Worm (Caenorhabditis elegans) whole organism, L2 larva: Measurements from ENCODE around the gene prp-40.

Source experiments
- C34F6.9 ChIP-seq: fragments of 150-350 bp; optimal IDR thresholded peaks from 2 replicates; lab custom pipeline; 2014; ENCODE audit warnings: missing biosample characterization, missing genetic modification characterization
- F13H6.1 ChIP-seq: sonication (generic microtip); optimal IDR thresholded peaks from 2 replicates; lab custom pipeline; 2016; ENCODE audit warnings: missing genetic modification characterization, missing compliant biosample characterization
- Y55F3AM.14 ChIP-seq: fragments of 200-800 bp; sonication (Bioruptor generic); optimal IDR thresholded peaks from 2 replicates; lab custom pipeline; 2018; ENCODE audit warnings: mild to moderate bottlenecking, missing genetic modification characterization, missing compliant biosample characterization
- ZK546.5 ChIP-seq: sonication (generic microtip); optimal IDR thresholded peaks from 2 replicates; lab custom pipeline; 2017; ENCODE audit warnings: missing biosample characterization, missing genetic modification characterization
- alr-1 ChIP-seq: fragments of 150-350 bp; optimal IDR thresholded peaks from 2 replicates; lab custom pipeline; 2014; ENCODE audit warnings: missing biosample characterization, missing genetic modification characterization
- aly-2 ChIP-seq: fragments of 150-350 bp; optimal IDR thresholded peaks from 2 replicates; lab custom pipeline; 2014; ENCODE audit warnings: missing biosample characterization, missing genetic modification characterization
- ama-1 ChIP-seq: fragments of 150-350 bp; optimal IDR thresholded peaks from 2 replicates; lab custom pipeline; 2018; ENCODE audit warnings: inconsistent platforms
- ceh-16 ChIP-seq: fragments of 150-350 bp; optimal IDR thresholded peaks from 2 replicates; lab custom pipeline; 2014; ENCODE audit warnings: missing biosample characterization, missing genetic modification characterization
- ceh-82 ChIP-seq: fragments of 150-350 bp; optimal IDR thresholded peaks from 2 replicates; lab custom pipeline; 2014; ENCODE audit warnings: missing biosample characterization, missing genetic modification characterization
- crh-2 ChIP-seq: sonication (generic microtip); optimal IDR thresholded peaks from 2 replicates; lab custom pipeline; 2017; ENCODE audit warnings: missing biosample characterization, missing genetic modification characterization
- dmd-4 ChIP-seq: sonication (generic microtip); optimal IDR thresholded peaks from 2 replicates; lab custom pipeline; 2017; ENCODE audit warnings: missing biosample characterization, missing genetic modification characterization
- egl-27 ChIP-seq: sonication (generic microtip); optimal IDR thresholded peaks from 3 replicates; lab custom pipeline; 2017; ENCODE audit warnings: missing biosample characterization, missing genetic modification reagents, missing genetic modification characterization
- elt-1 ChIP-seq: fragments of 150-350 bp; optimal IDR thresholded peaks from 2 replicates; lab custom pipeline; 2014; ENCODE audit warnings: missing biosample characterization, missing genetic modification characterization
- elt-3 ChIP-seq: sonication (generic microtip); optimal IDR thresholded peaks from 2 replicates; lab custom pipeline; 2017; ENCODE audit warnings: missing biosample characterization, missing genetic modification characterization
- fos-1 ChIP-seq: fragments of 150-350 bp; optimal IDR thresholded peaks from 2 replicates; lab custom pipeline; 2014; ENCODE audit warnings: missing biosample characterization, missing genetic modification characterization
- gmeb-1 ChIP-seq: fragments of 150-350 bp; optimal IDR thresholded peaks from 2 replicates; lab custom pipeline; 2014; ENCODE audit warnings: missing biosample characterization, missing genetic modification characterization
- lin-11 ChIP-seq: fragments of 150-350 bp; sonication (generic microtip); optimal IDR thresholded peaks from 2 replicates; lab custom pipeline; 2014; ENCODE audit warnings: missing biosample characterization, missing genetic modification characterization, inconsistent platforms, mixed read lengths
- lin-13 ChIP-seq: fragments of 150-350 bp; optimal IDR thresholded peaks from 2 replicates; lab custom pipeline; 2014; ENCODE audit warnings: missing biosample characterization, missing genetic modification reagents, missing genetic modification characterization
- lin-39 ChIP-seq: fragments of 150-350 bp; optimal IDR thresholded peaks from 2 replicates; lab custom pipeline; 2014; ENCODE audit warnings: missing biosample characterization, missing genetic modification reagents, missing genetic modification characterization
- lsy-2 ChIP-seq, 2 experiments: fragments of 150-350 bp in 1 of 2; sonication (generic microtip) in 1 of 2; optimal IDR thresholded peaks; 2 replicates each; lab custom pipeline; 2014 to 2017; ENCODE audit warnings: missing biosample characterization in 2 of 2, missing genetic modification characterization in 2 of 2
- mab-5 ChIP-seq: fragments of 150-350 bp; optimal IDR thresholded peaks from 2 replicates; lab custom pipeline; 2014; ENCODE audit warnings: missing biosample characterization, missing genetic modification characterization
- mbf-1 ChIP-seq: sonication (generic microtip); optimal IDR thresholded peaks from 2 replicates; lab custom pipeline; 2017; ENCODE audit warnings: missing biosample characterization, missing genetic modification characterization
- mdl-1 ChIP-seq, 2 experiments: fragments of 150-350 bp in 1 of 2; sonication (generic microtip) in 1 of 2; optimal IDR thresholded peaks; 2 replicates each; lab custom pipeline; 2017; ENCODE audit warnings: missing biosample characterization in 2 of 2, missing genetic modification characterization in 2 of 2
- nhr-10 ChIP-seq: sonication (generic microtip); optimal IDR thresholded peaks from 2 replicates; lab custom pipeline; 2017; ENCODE audit warnings: missing biosample characterization, missing genetic modification characterization
- nhr-11 ChIP-seq: fragments of 150-350 bp; optimal IDR thresholded peaks from 2 replicates; lab custom pipeline; 2014; ENCODE audit warnings: missing biosample characterization, missing genetic modification characterization
- nhr-12 ChIP-seq: fragments of 150-350 bp; optimal IDR thresholded peaks from 2 replicates; lab custom pipeline; 2014; ENCODE audit warnings: missing biosample characterization, missing genetic modification characterization
- nhr-21 ChIP-seq: fragments of 150-350 bp; optimal IDR thresholded peaks from 2 replicates; lab custom pipeline; 2014; ENCODE audit warnings: missing biosample characterization, missing genetic modification characterization
- nhr-23 ChIP-seq: fragments of 150-350 bp; optimal IDR thresholded peaks from 2 replicates; lab custom pipeline; 2014; ENCODE audit warnings: missing biosample characterization, missing genetic modification reagents, missing genetic modification characterization
- nhr-237 ChIP-seq: fragments of 150-350 bp; optimal IDR thresholded peaks from 2 replicates; lab custom pipeline; 2014; ENCODE audit warnings: missing biosample characterization, missing genetic modification characterization
- nhr-25 ChIP-seq: fragments of 150-350 bp; sonication (generic microtip); optimal IDR thresholded peaks from 3 replicates; lab custom pipeline; 2014; ENCODE audit warnings: missing biosample characterization, missing genetic modification characterization
- nhr-77 ChIP-seq: fragments of 150-350 bp; optimal IDR thresholded peaks from 2 replicates; lab custom pipeline; 2014; ENCODE audit warnings: missing biosample characterization, missing genetic modification characterization
- peb-1 ChIP-seq: fragments of 150-350 bp; optimal IDR thresholded peaks from 2 replicates; lab custom pipeline; 2014; ENCODE audit warnings: missing biosample characterization, missing genetic modification characterization
- sem-4 ChIP-seq: fragments of 150-350 bp; optimal IDR thresholded peaks from 2 replicates; lab custom pipeline; 2014; ENCODE audit warnings: missing biosample characterization, missing genetic modification reagents, missing genetic modification characterization
- skn-1 ChIP-seq: sonication (generic microtip); optimal IDR thresholded peaks from 2 replicates; lab custom pipeline; 2017; ENCODE audit warnings: missing biosample characterization, missing genetic modification characterization
- sma-3 ChIP-seq: sonication (generic microtip); optimal IDR thresholded peaks from 2 replicates; lab custom pipeline; 2016; ENCODE audit warnings: missing genetic modification reagents, missing genetic modification characterization, missing compliant biosample characterization
- sma-9 ChIP-seq, 2 experiments: fragments of 150-350 bp in 1 of 2; sonication (generic microtip) in 1 of 2; optimal IDR thresholded peaks; 2 replicates each; lab custom pipeline; 2014 to 2016; ENCODE audit warnings: missing genetic modification characterization in 2 of 2, mild to moderate bottlenecking in 1 of 2, missing biosample characterization in 1 of 2, missing compliant biosample characterization in 1 of 2, missing genetic modification reagents in 1 of 2, moderate library complexity in 1 of 2
- snpc-4 ChIP-seq: fragments of 150-350 bp; optimal IDR thresholded peaks from 2 replicates; lab custom pipeline; 2014; ENCODE audit warnings: missing biosample characterization, missing genetic modification characterization
- unc-39 ChIP-seq: fragments of 150-350 bp; optimal IDR thresholded peaks from 2 replicates; lab custom pipeline; 2014; ENCODE audit warnings: missing biosample characterization, missing genetic modification characterization
- unc-55 ChIP-seq: fragments of 150-350 bp; sonication (generic microtip); optimal IDR thresholded peaks from 3 replicates; lab custom pipeline; 2014; ENCODE audit warnings: missing biosample characterization, missing genetic modification reagents, missing genetic modification characterization
- zag-1 ChIP-seq: fragments of 150-350 bp; optimal IDR thresholded peaks from 2 replicates; lab custom pipeline; 2014; ENCODE audit warnings: missing biosample characterization, missing genetic modification characterization
- ztf-1 ChIP-seq: fragments of 200-800 bp; sonication (Bioruptor generic); conservative IDR thresholded peaks from 2 replicates; pipeline ENCODE4 v1.3.6; 2022; ENCODE audit warnings: missing genetic modification characterization, missing compliant biosample characterization
- ztf-11 ChIP-seq: sonication (generic microtip); optimal IDR thresholded peaks from 2 replicates; lab custom pipeline; 2017; ENCODE audit warnings: missing biosample characterization, missing genetic modification characterization
- ztf-4 ChIP-seq: fragments of 150-350 bp; optimal IDR thresholded peaks from 2 replicates; lab custom pipeline; 2014; ENCODE audit warnings: missing biosample characterization, missing genetic modification characterization

Gene prp-40

DNA sequence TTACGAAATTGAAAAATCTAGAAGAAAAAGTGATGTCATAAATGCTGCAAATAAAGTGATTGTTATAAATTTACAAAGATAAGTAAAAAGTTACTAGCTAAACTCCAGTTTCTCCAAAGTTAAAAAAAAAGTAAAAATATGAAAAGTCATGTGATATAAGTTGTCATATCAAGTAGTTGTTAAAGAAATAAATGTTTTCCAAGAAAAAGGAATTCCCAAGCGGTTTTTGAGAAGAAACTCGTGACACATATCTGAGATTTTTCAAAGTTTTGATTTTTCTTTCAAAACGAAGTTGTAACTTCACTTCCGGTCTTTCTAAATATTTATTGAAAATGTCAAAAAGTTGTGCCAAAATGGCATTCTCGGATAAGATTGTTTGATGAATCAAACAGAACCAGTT is 20.8 kb upstream of the prp-40 start:
- TF ChIP-seq C34F6.9 (tag; lab: Kevin White, UChicago) (peak; percentile 20), egl-27 (tag; lab: Kevin White, UChicago) (no peak), lsy-2 (tag; optimal IDR thresholded peaks at IDR 0.05; lab: Kevin White, UChicago) (peak in 1 of 2 experiments; percentile 23)
- TF ChIP-seq, all 48 proteins: peak for 2

DNA sequence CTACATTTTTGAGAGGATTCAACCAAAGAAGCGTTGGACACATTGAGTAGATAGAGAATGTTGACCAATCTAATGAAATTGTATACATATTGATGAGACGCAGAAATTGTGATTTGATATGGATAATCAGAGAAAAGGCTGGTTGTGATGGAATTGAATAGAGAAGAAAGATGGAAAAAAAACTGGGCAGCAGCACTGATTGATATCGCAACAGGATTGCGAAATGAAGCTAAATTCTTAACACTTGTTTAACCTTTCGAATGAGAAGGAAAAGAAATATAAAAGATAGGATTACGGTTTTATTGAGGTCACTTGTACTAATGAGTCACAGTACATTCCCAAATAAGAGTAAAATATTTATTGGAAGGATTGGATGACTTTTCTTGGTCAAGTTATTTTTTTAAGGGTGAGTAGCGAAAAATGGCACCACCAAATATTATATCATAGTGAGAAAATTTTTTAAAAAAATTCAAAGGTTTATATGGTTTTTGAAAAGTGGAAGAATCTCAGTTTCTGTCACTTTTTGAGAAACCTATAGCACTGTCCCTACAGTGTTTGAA is 19.6 kb upstream of the prp-40 start:
- TF ChIP-seq zag-1 (tag; lab: Kevin White, UChicago) (no peak), mbf-1 (tag; lab: Kevin White, UChicago) (no peak), lin-39 (no peak), nhr-237 (no peak), mab-5 (no peak), unc-39 (tag; lab: Kevin White, UChicago) (no peak), ceh-82 (tag; lab: Kevin White, UChicago) (no peak), skn-1 (tag; lab: Kevin White, UChicago) (no peak), snpc-4 (tag; lab: Kevin White, UChicago) (no peak), nhr-11 (tag; lab: Kevin White, UChicago) (no peak), nhr-12 (tag; lab: Kevin White, UChicago) (no peak), elt-1 (no peak), egl-27 (tag; lab: Kevin White, UChicago) (no peak), sma-9 (GFP tag; optimal IDR thresholded peaks at IDR 0.05; lab: Kevin White, UChicago) (peak; percentile 37), sma-9 (tag; optimal IDR thresholded peaks at IDR 0.05; lab: Kevin White, UChicago) (no peak), lin-11 (tag; lab: Kevin White, UChicago) (no peak), ceh-16 (no peak), fos-1 (tag; lab: Kevin White, UChicago) (peak; percentile 71), nhr-23 (tag; lab: Kevin White, UChicago) (no peak), lin-13 (GFP tag; lab: Kevin White, UChicago) (no peak), ama-1 (lab: Kevin White, UChicago) (no peak), Y55F3AM.14 (GFP tag; lab: Kevin White, UChicago) (no peak), mdl-1 (tag; optimal IDR thresholded peaks at IDR 0.05; lab: Kevin White, UChicago) (no peak), nhr-25 (tag; lab: Kevin White, UChicago) (no peak), sem-4 (no peak), aly-2 (tag; lab: Kevin White, UChicago) (no peak), nhr-21 (tag; lab: Kevin White, UChicago) (peak; percentile 5), ZK546.5 (no peak), unc-55 (GFP tag; lab: Kevin White, UChicago) (no peak), lsy-2 (tag; optimal IDR thresholded peaks at IDR 0.05; lab: Kevin White, UChicago) (peak in 1 of 2 experiments; percentile 35), crh-2 (tag; lab: Kevin White, UChicago) (no peak), dmd-4 (tag; lab: Kevin White, UChicago) (no peak), F13H6.1 (tag; lab: Kevin White, UChicago) (no peak), sma-3 (GFP tag; lab: Kevin White, UChicago) (peak; percentile 58), nhr-77 (no peak), peb-1 (tag; lab: Kevin White, UChicago) (no peak), ztf-1 (no peak), ztf-4 (tag; lab: Kevin White, UChicago) (no peak)
- TF ChIP-seq, all 48 proteins: peak for 5

DNA sequence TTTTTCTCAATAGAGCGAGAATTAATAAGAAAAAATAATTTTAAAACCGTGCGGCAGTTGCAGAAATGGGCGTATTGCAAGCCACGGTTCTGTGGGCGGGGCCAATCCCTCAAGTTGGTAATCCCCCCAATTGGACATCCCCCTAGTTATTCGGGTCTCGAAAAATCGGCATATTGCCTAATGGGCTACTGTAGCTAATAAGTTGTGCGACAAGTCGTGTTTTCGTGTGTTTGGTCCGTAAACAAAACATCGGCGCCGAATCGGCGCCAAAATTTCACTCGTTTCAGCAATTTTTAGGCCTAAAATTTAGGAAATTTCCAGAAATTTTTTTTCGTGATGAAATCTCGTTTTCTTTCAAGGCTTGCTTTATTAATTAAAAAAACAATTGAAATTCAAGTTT is 17.5 kb upstream of the prp-40 start:
- TF ChIP-seq ztf-11 (tag; lab: Kevin White, UChicago) (no peak), crh-2 (tag; lab: Kevin White, UChicago) (no peak), dmd-4 (tag; lab: Kevin White, UChicago) (no peak), ceh-16 (no peak), nhr-10 (no peak), nhr-237 (no peak), sma-9 (GFP tag; optimal IDR thresholded peaks at IDR 0.05; lab: Kevin White, UChicago) (no peak), sma-9 (tag; optimal IDR thresholded peaks at IDR 0.05; lab: Kevin White, UChicago) (no peak), mab-5 (no peak), C34F6.9 (tag; lab: Kevin White, UChicago) (no peak), elt-3 (tag; lab: Kevin White, UChicago) (no peak), nhr-11 (tag; lab: Kevin White, UChicago) (no peak), lin-11 (tag; lab: Kevin White, UChicago) (no peak), gmeb-1 (no peak), snpc-4 (tag; lab: Kevin White, UChicago) (no peak), alr-1 (tag; lab: Kevin White, UChicago) (no peak), nhr-23 (tag; lab: Kevin White, UChicago) (no peak), lin-13 (GFP tag; lab: Kevin White, UChicago) (no peak), peb-1 (tag; lab: Kevin White, UChicago) (no peak), ztf-4 (tag; lab: Kevin White, UChicago) (no peak), sem-4 (no peak)
